Fruit fly (Drosophila melanogaster) whole organism, prepupa: ENCODE results near the gene GluRIB.

Experiments
- Blimp-1 ChIP-seq: fragments of 200-800 bp; sonication (Bioruptor generic); optimal IDR thresholded peaks from 3 replicates; lab custom pipeline; 2017; ENCODE audit warnings: missing biosample characterization, missing genetic modification characterization, mild to moderate bottlenecking, moderate library complexity, missing genetic modification reagents
- CG11294 ChIP-seq: fragments of 200-800 bp; sonication (Bioruptor generic); IDR thresholded peaks from 2 replicates; pipeline ENCODE4 v1.3.6; 2022; ENCODE audit warnings: missing biosample characterization, missing genetic modification characterization
- CG1621 ChIP-seq: fragments of 200-800 bp; sonication (Bioruptor generic); optimal IDR thresholded peaks from 3 replicates; lab custom pipeline; 2018; ENCODE audit warnings: missing biosample characterization, mild to moderate bottlenecking, missing genetic modification characterization
- CG16779 ChIP-seq: fragments of 200-800 bp; sonication (Bioruptor generic); optimal IDR thresholded peaks from 3 replicates; lab custom pipeline; 2017; ENCODE audit warnings: missing biosample characterization, mild to moderate bottlenecking, missing genetic modification characterization
- CG3032 ChIP-seq: fragments of 200-800 bp; optimal IDR thresholded peaks from 2 replicates; lab custom pipeline; 2019; ENCODE audit warnings: missing biosample characterization, mild to moderate bottlenecking, missing genetic modification characterization, moderate library complexity
- CG31627 ChIP-seq: fragments of 200-800 bp; sonication (Bioruptor generic); optimal IDR thresholded peaks from 3 replicates; lab custom pipeline; 2016; ENCODE audit warnings: missing biosample characterization, missing genetic modification characterization
- CG34406 ChIP-seq: fragments of 200-800 bp; sonication (Bioruptor generic); optimal IDR thresholded peaks from 3 replicates; lab custom pipeline; 2016; ENCODE audit warnings: missing biosample characterization, missing genetic modification characterization
- CG3919 ChIP-seq: fragments of 200-800 bp; sonication (Bioruptor generic); optimal IDR thresholded peaks from 3 replicates; lab custom pipeline; 2016; ENCODE audit warnings: missing biosample characterization, missing genetic modification characterization
- CG4318 ChIP-seq: fragments of 200-800 bp; sonication (Bioruptor generic); optimal IDR thresholded peaks from 3 replicates; lab custom pipeline; 2017; ENCODE audit warnings: missing biosample characterization, mild to moderate bottlenecking, missing genetic modification characterization
- CG6163 ChIP-seq: fragments of 200-800 bp; sonication (Bioruptor generic); IDR thresholded peaks from 3 replicates; pipeline ENCODE4 v1.3.6; 2022; ENCODE audit warnings: missing biosample characterization, missing genetic modification characterization
- CG6276 ChIP-seq: fragments of 200-800 bp; sonication (Bioruptor generic); optimal IDR thresholded peaks from 2 replicates; lab custom pipeline; 2017; ENCODE audit warnings: missing biosample characterization, mild to moderate bottlenecking, missing genetic modification characterization
- CG6792 ChIP-seq: fragments of 200-800 bp; sonication (Bioruptor generic); optimal IDR thresholded peaks from 3 replicates; lab custom pipeline; 2016; ENCODE audit warnings: missing biosample characterization, missing genetic modification characterization
- CG6808 ChIP-seq: fragments of 200-800 bp; sonication (Bioruptor generic); optimal IDR thresholded peaks from 3 replicates; lab custom pipeline; 2017; ENCODE audit warnings: missing biosample characterization, missing genetic modification characterization, mild to moderate bottlenecking, moderate library complexity, missing genetic modification reagents
- CG6854 ChIP-seq: fragments of 200-800 bp; sonication (Bioruptor generic); optimal IDR thresholded peaks from 2 replicates; lab custom pipeline; 2017; ENCODE audit warnings: missing biosample characterization, mild to moderate bottlenecking, missing genetic modification characterization
- CG7368 ChIP-seq: fragments of 200-800 bp; sonication (Bioruptor generic); optimal IDR thresholded peaks from 3 replicates; lab custom pipeline; 2016; ENCODE audit warnings: missing biosample characterization, missing genetic modification characterization
- CG8119 ChIP-seq: fragments of 200-800 bp; sonication (Bioruptor generic); IDR thresholded peaks from 3 replicates; pipeline ENCODE4 v1.3.6; 2022; ENCODE audit warnings: missing biosample characterization, missing genetic modification characterization
- CG8319 ChIP-seq: fragments of 200-800 bp; sonication (Bioruptor generic); optimal IDR thresholded peaks from 3 replicates; lab custom pipeline; 2016; ENCODE audit warnings: missing biosample characterization, missing genetic modification characterization
- CG8632 ChIP-seq: fragments of 200-800 bp; sonication (Bioruptor generic); optimal IDR thresholded peaks from 3 replicates; lab custom pipeline; 2016; ENCODE audit warnings: missing biosample characterization, missing genetic modification characterization
- CG9139 ChIP-seq: fragments of 200-800 bp; sonication (Bioruptor generic); optimal IDR thresholded peaks from 3 replicates; lab custom pipeline; 2017; ENCODE audit warnings: missing biosample characterization, mild to moderate bottlenecking, missing genetic modification characterization
- Eip75B ChIP-seq: fragments of 200-800 bp; sonication (Bioruptor generic); optimal IDR thresholded peaks from 3 replicates; lab custom pipeline; 2016; ENCODE audit warnings: missing biosample characterization, missing genetic modification characterization
- Eip78C ChIP-seq: fragments of 200-800 bp; sonication (Bioruptor generic); peaks from one replicate; lab custom pipeline; 2016; ENCODE audit warnings: missing biosample characterization, missing genetic modification characterization
- Eip93F ChIP-seq: fragments of 200-800 bp; sonication (Bioruptor generic); optimal IDR thresholded peaks from 2 replicates; lab custom pipeline; 2016; ENCODE audit warnings: missing biosample characterization, mild to moderate bottlenecking, missing genetic modification characterization
- Ets96B ChIP-seq: fragments of 200-800 bp; optimal IDR thresholded peaks from 2 replicates; lab custom pipeline; 2019; ENCODE audit warnings: missing biosample characterization, mild to moderate bottlenecking, missing genetic modification characterization, moderate library complexity
- Gug ChIP-seq: fragments of 200-800 bp; sonication (Bioruptor generic); IDR thresholded peaks from 2 replicates; pipeline ENCODE4 v1.3.6; 2022; ENCODE audit warnings: missing biosample characterization, missing genetic modification characterization
- Hr38 ChIP-seq: sonication (Bioruptor generic); optimal IDR thresholded peaks from 2 replicates; lab custom pipeline; 2016; ENCODE audit warnings: missing biosample characterization, missing genetic modification characterization
- Lpt ChIP-seq: fragments of 200-800 bp; sonication (Bioruptor generic); optimal IDR thresholded peaks from 3 replicates; lab custom pipeline; 2016; ENCODE audit warnings: missing biosample characterization, missing genetic modification characterization
- OdsH ChIP-seq: fragments of 200-800 bp; sonication (Bioruptor generic); optimal IDR thresholded peaks from 3 replicates; lab custom pipeline; 2016; ENCODE audit warnings: missing biosample characterization, missing genetic modification characterization
- Sox14 ChIP-seq: fragments of 200-800 bp; sonication (Bioruptor generic); optimal IDR thresholded peaks from 3 replicates; lab custom pipeline; 2016; ENCODE audit warnings: missing biosample characterization, missing genetic modification characterization
- Sox15 ChIP-seq: fragments of 200-800 bp; sonication (Bioruptor generic); optimal IDR thresholded peaks from 3 replicates; lab custom pipeline; 2016; ENCODE audit warnings: missing biosample characterization, missing genetic modification characterization
- cyc ChIP-seq: fragments of 200-800 bp; sonication (Bioruptor generic); optimal IDR thresholded peaks from 3 replicates; lab custom pipeline; 2016; ENCODE audit warnings: missing biosample characterization, missing genetic modification characterization
- dac ChIP-seq: fragments of 200-800 bp; sonication (Bioruptor generic); optimal IDR thresholded peaks from 2 replicates; lab custom pipeline; 2017; ENCODE audit warnings: missing biosample characterization, mild to moderate bottlenecking, missing genetic modification characterization
- eg ChIP-seq: fragments of 200-800 bp; sonication (Bioruptor generic); IDR thresholded peaks from 3 replicates; pipeline ENCODE4 v1.3.6; 2022; ENCODE audit warnings: missing biosample characterization, missing genetic modification characterization
- fkh ChIP-seq: fragments of 200-800 bp; sonication (Bioruptor generic); optimal IDR thresholded peaks from 3 replicates; lab custom pipeline; 2017; ENCODE audit warnings: missing biosample characterization, mild to moderate bottlenecking, missing genetic modification characterization, moderate library complexity
- lz ChIP-seq: fragments of 200-800 bp; sonication (Bioruptor generic); optimal IDR thresholded peaks from 3 replicates; lab custom pipeline; 2016; ENCODE audit warnings: missing biosample characterization, missing genetic modification characterization
- spab ChIP-seq: fragments of 200-800 bp; sonication (Bioruptor generic); optimal IDR thresholded peaks from 2 replicates; lab custom pipeline; 2017; ENCODE audit warnings: missing biosample characterization, mild to moderate bottlenecking, missing genetic modification characterization, missing genetic modification reagents
- ss ChIP-seq, 2 experiments: fragments of 200-800 bp; sonication (Bioruptor generic); optimal IDR thresholded peaks; 2 replicates in 1 of 2; 3 replicates in 1 of 2; lab custom pipeline; 2017 to 2018; ENCODE audit warnings: mild to moderate bottlenecking in 2 of 2, missing biosample characterization in 2 of 2, missing genetic modification characterization in 2 of 2, moderate library complexity in 1 of 2
- svp ChIP-seq: fragments of 200-800 bp; sonication (Bioruptor generic); peaks from one replicate; lab custom pipeline; 2016; ENCODE audit warnings: missing biosample characterization, missing genetic modification characterization
- topi ChIP-seq: fragments of 200-800 bp; sonication (Bioruptor generic); optimal IDR thresholded peaks from 3 replicates; lab custom pipeline; 2016; ENCODE audit warnings: missing biosample characterization, missing genetic modification characterization
- vri ChIP-seq: fragments of 200-800 bp; sonication (Bioruptor generic); optimal IDR thresholded peaks from 3 replicates; lab custom pipeline; 2016; ENCODE audit warnings: missing biosample characterization, mild to moderate bottlenecking, missing genetic modification characterization

The GluRIB gene

dm6 chr3L:9333745-9334382 is 82.1 kb downstream of the GluRIB start, which contains the start of gene PGRP-LA (continued):
- no peak for TF ChIP-seq spab (GFP tag; lab: Kevin White, UChicago)
- no peak for TF ChIP-seq CG6854 (GFP tag; lab: Kevin White, UChicago)
- TF ChIP-seq Eip93F (GFP tag; lab: Kevin White, UChicago): no peak
- no peak for TF ChIP-seq Sox15 (GFP tag; lab: Kevin White, UChicago)
- TF ChIP-seq cyc (GFP tag; lab: Kevin White, UChicago): peak; percentile 44
- no peak for TF ChIP-seq Ets96B (tag; lab: Kevin White, UChicago)
- TF ChIP-seq CG8319 (GFP tag; lab: Kevin White, UChicago): no peak
- no peak for TF ChIP-seq Gug
- no peak for TF ChIP-seq CG1621 (tag; lab: Kevin White, UChicago)
- peak; percentile 21 for TF ChIP-seq topi
- no peak for TF ChIP-seq Hr38 (GFP tag; lab: Kevin White, UChicago)
- peak; percentile 37 for TF ChIP-seq OdsH (GFP tag; lab: Kevin White, UChicago)
- TF ChIP-seq lz (GFP tag; lab: Kevin White, UChicago): peak; percentile 41
- TF ChIP-seq CG6808: no peak
- TF ChIP-seq CG34406 (GFP tag; lab: Kevin White, UChicago): no peak
- TF ChIP-seq CG6792 (GFP tag; lab: Kevin White, UChicago): no peak
- no peak for TF ChIP-seq Lpt
- TF ChIP-seq CG3032 (tag; lab: Kevin White, UChicago): no peak
- no peak for TF ChIP-seq eg (GFP tag; lab: Robert Waterston, UW)
- TF ChIP-seq CG11294: no peak
- TF ChIP-seq CG31627: peak; percentile 18
- TF ChIP-seq CG8632 (GFP tag; lab: Kevin White, UChicago): no peak
- TF ChIP-seq CG4318: no peak
- TF ChIP-seq Blimp-1 (GFP tag; lab: Kevin White, UChicago): no peak
- no peak for TF ChIP-seq CG16779 (tag; lab: Kevin White, UChicago)
- TF ChIP-seq svp (GFP tag; lab: Kevin White, UChicago): no peak

dm6 chr3L:9335711-9336110 is 83.9 kb downstream of the GluRIB start:
- TF ChIP-seq CG7368 (GFP tag; lab: Kevin White, UChicago): peak; percentile 32
- peak; percentile 62 for TF ChIP-seq fkh (GFP tag; lab: Kevin White, UChicago)
- peak; percentile 5 for TF ChIP-seq CG6792 (GFP tag; lab: Kevin White, UChicago)
- TF ChIP-seq Sox14 (GFP tag; lab: Kevin White, UChicago): peak; percentile 34
- TF ChIP-seq Blimp-1 (GFP tag; lab: Kevin White, UChicago): peak; percentile 30
- peak; percentile 29 for TF ChIP-seq CG6808
- peak; percentile 68 for TF ChIP-seq CG16779 (tag; lab: Kevin White, UChicago)
- peak; percentile 38; the same call in 1 of the 3 replicates for TF ChIP-seq CG8119 (GFP tag; lab: Robert Waterston, UW)
- TF ChIP-seq Gug: peak; percentile 50; the same call in 1 of the 2 replicates
- peak; percentile 42 for TF ChIP-seq CG9139 (GFP tag; lab: Kevin White, UChicago)
- peak; percentile 64 for TF ChIP-seq Lpt
- TF ChIP-seq CG31627: no peak
- peak; percentile 79; the same call in 2 of the 3 replicates for TF ChIP-seq CG6163
- TF ChIP-seq dac (GFP tag; lab: Kevin White, UChicago): no peak
- no peak for TF ChIP-seq Eip75B (GFP tag; lab: Kevin White, UChicago)
- TF ChIP-seq CG6854 (GFP tag; lab: Kevin White, UChicago): peak; percentile 59
- no peak for TF ChIP-seq topi
- TF ChIP-seq CG3919 (GFP tag; lab: Kevin White, UChicago): peak; percentile 32
- peak; percentile 8 to 60 for TF ChIP-seq ss (GFP tag; optimal IDR thresholded peaks at IDR 0.05; lab: Kevin White, UChicago)
- peak; percentile 80 for TF ChIP-seq svp (GFP tag; lab: Kevin White, UChicago)
- TF ChIP-seq Eip78C (GFP tag; lab: Kevin White, UChicago): no peak
- peak; percentile 42; the same call in 1 of the 3 replicates for TF ChIP-seq eg (GFP tag; lab: Robert Waterston, UW)
- TF ChIP-seq CG1621 (tag; lab: Kevin White, UChicago): peak; percentile 20
- TF ChIP-seq vri (GFP tag; lab: Kevin White, UChicago): peak; percentile 21
- peak; percentile 28 for TF ChIP-seq CG6276 (GFP tag; lab: Kevin White, UChicago)
- TF ChIP-seq, all 60 proteins: peak for 20
